Worm (Caenorhabditis elegans) whole organism, late embryonic: ENCODE measurements around the gene lmd-4.

ENCODE experiments used
- ama-1 ChIP-seq: fragments of 150-350 bp; optimal IDR thresholded peaks from 2 replicates; lab custom pipeline; 2014
- ceh-14 ChIP-seq: sonication (generic microtip); optimal IDR thresholded peaks from 2 replicates; lab custom pipeline; 2016; ENCODE audit warnings: missing genotype, missing genetic modification characterization, missing compliant biosample characterization
- ceh-31 ChIP-seq: sonication (generic microtip); optimal IDR thresholded peaks from 2 replicates; lab custom pipeline; 2016; ENCODE audit warnings: missing genetic modification characterization, missing compliant biosample characterization
- che-1 ChIP-seq: sonication (generic microtip); optimal IDR thresholded peaks from 2 replicates; lab custom pipeline; 2016; ENCODE audit warnings: mild to moderate bottlenecking, missing genetic modification characterization, missing compliant biosample characterization
- dmd-4 ChIP-seq: sonication (generic microtip); optimal IDR thresholded peaks from 2 replicates; lab custom pipeline; 2016; ENCODE audit warnings: borderline replicate concordance, missing genetic modification characterization, missing compliant biosample characterization
- hlh-8 ChIP-seq: sonication (generic microtip); optimal IDR thresholded peaks from 2 replicates; lab custom pipeline; 2016; ENCODE audit warnings: missing genotype, missing genetic modification characterization, missing compliant biosample characterization
- nhr-11 ChIP-seq: fragments of 150-350 bp; optimal IDR thresholded peaks from 2 replicates; lab custom pipeline; 2014; ENCODE audit warnings: missing biosample characterization, missing genetic modification characterization
- sox-4 ChIP-seq: sonication (generic microtip); optimal IDR thresholded peaks from 2 replicates; lab custom pipeline; 2017; ENCODE audit warnings: mild to moderate bottlenecking, missing genetic modification characterization, inconsistent platforms, missing compliant biosample characterization
- tbx-7 ChIP-seq: sonication (generic microtip); optimal IDR thresholded peaks from 2 replicates; lab custom pipeline; 2016; ENCODE audit warnings: missing genotype, missing genetic modification characterization, missing compliant biosample characterization

DNA sequence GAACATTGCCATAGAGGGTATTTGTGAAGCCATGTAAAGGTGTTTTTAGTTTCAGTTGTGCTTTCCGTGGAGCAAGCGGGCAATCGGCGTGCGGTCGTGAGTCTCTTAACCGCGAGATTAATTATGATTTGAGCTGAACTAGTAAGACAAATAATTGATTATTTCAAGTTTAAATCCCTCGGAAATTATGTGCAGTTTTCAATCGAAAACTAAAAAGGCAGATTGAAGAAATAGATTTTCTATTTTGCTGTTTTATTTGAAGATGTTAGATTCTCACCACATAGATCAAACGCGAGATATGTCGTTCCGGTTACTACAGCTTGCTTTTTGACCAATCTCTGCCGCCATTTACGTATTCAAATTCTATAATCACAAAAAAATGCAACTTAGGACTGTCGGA is 38.8 kb downstream of the lmd-4 start, which contains the start of gene C13A2.3:
- TF ChIP-seq che-1 = no peak
- no peak for TF ChIP-seq sox-4 (tag; lab: Kevin White, UChicago)
- TF ChIP-seq tbx-7 (tag; lab: Kevin White, UChicago) = no peak
- TF ChIP-seq nhr-11 (tag; lab: Kevin White, UChicago) = no peak
- no peak for TF ChIP-seq hlh-8 (tag; lab: Kevin White, UChicago)
- TF ChIP-seq ceh-31 (tag; lab: Kevin White, UChicago) = no peak
- no peak for TF ChIP-seq ceh-14
- no peak for TF ChIP-seq dmd-4 (tag; lab: Kevin White, UChicago)
- no peak for TF ChIP-seq ama-1 (lab: Kevin White, UChicago)
